Worm (Caenorhabditis elegans) whole organism, late embryonic: Measurements from ENCODE around the gene mab-21.

ENCODE experiments used
- C38D4.7 ChIP-seq: fragments of 200-800 bp; sonication (Bioruptor generic); optimal IDR thresholded peaks from 2 replicates; lab custom pipeline; 2018; ENCODE audit warnings: mild to moderate bottlenecking, missing genetic modification characterization, moderate library complexity, missing compliant biosample characterization
- F13H6.1 ChIP-seq: sonication (generic microtip); optimal IDR thresholded peaks from 2 replicates; lab custom pipeline; 2016; ENCODE audit warnings: missing genetic modification characterization, missing compliant biosample characterization
- K02D7.2 ChIP-seq: sonication (generic microtip); optimal IDR thresholded peaks from 2 replicates; lab custom pipeline; 2017; ENCODE audit warnings: mild to moderate bottlenecking, missing genetic modification characterization, missing compliant biosample characterization
- K09A11.1 ChIP-seq: sonication (generic microtip); optimal IDR thresholded peaks from 2 replicates; lab custom pipeline; 2017; ENCODE audit warnings: antibody characterized with exemption, mild to moderate bottlenecking, missing genetic modification characterization, missing compliant biosample characterization; ENCODE audit not compliant: insufficient read depth
- T23F11.4 ChIP-seq: fragments of 200-800 bp; sonication (Bioruptor generic); optimal IDR thresholded peaks from 2 replicates; lab custom pipeline; 2018; ENCODE audit warnings: mild to moderate bottlenecking, missing genetic modification characterization, missing compliant biosample characterization
- ahr-1 ChIP-seq: sonication (generic microtip); optimal IDR thresholded peaks from 2 replicates; lab custom pipeline; 2016; ENCODE audit warnings: missing genetic modification characterization, missing compliant biosample characterization
- ama-1 ChIP-seq: fragments of 150-350 bp; optimal IDR thresholded peaks from 2 replicates; lab custom pipeline; 2014
- ceh-14 ChIP-seq: sonication (generic microtip); optimal IDR thresholded peaks from 2 replicates; lab custom pipeline; 2016; ENCODE audit warnings: missing genotype, missing genetic modification characterization, missing compliant biosample characterization
- ceh-18 ChIP-seq: sonication (generic microtip); optimal IDR thresholded peaks from 2 replicates; lab custom pipeline; 2016; ENCODE audit warnings: missing genetic modification characterization, missing compliant biosample characterization
- ceh-19 ChIP-seq: fragments of 200-800 bp; sonication (Bioruptor generic); optimal IDR thresholded peaks from 2 replicates; lab custom pipeline; 2018; ENCODE audit warnings: mild to moderate bottlenecking, missing genetic modification characterization, missing compliant biosample characterization
- ceh-2 ChIP-seq: sonication (generic microtip); optimal IDR thresholded peaks from 2 replicates; lab custom pipeline; 2016; ENCODE audit warnings: missing genotype, missing genetic modification characterization, missing compliant biosample characterization
- ceh-22 ChIP-seq: sonication (generic microtip); optimal IDR thresholded peaks from 2 replicates; lab custom pipeline; 2017; ENCODE audit warnings: missing biosample characterization, missing genetic modification characterization
- ceh-24 ChIP-seq: sonication (generic microtip); optimal IDR thresholded peaks from 2 replicates; lab custom pipeline; 2016; ENCODE audit warnings: mild to moderate bottlenecking, missing genetic modification characterization, missing compliant biosample characterization
- ceh-30 ChIP-seq: fragments of 150-350 bp; optimal IDR thresholded peaks from 2 replicates; lab custom pipeline; 2014; ENCODE audit warnings: missing biosample characterization, missing genetic modification characterization
- ceh-34 ChIP-seq: sonication (generic microtip); optimal IDR thresholded peaks from 2 replicates; lab custom pipeline; 2016; ENCODE audit warnings: mild to moderate bottlenecking, missing genetic modification characterization, missing compliant biosample characterization
- ceh-45 ChIP-seq: fragments of 200-800 bp; sonication (Bioruptor generic); IDR thresholded peaks from 2 replicates; pipeline ENCODE4 v1.3.6; 2022; ENCODE audit warnings: missing genetic modification reagents, missing genetic modification characterization, missing compliant biosample characterization
- ceh-6 ChIP-seq: fragments of 200-800 bp; sonication (Bioruptor generic); optimal IDR thresholded peaks from 2 replicates; lab custom pipeline; 2018; ENCODE audit warnings: mild to moderate bottlenecking, missing genetic modification characterization, missing compliant biosample characterization
- ceh-9 ChIP-seq: sonication (generic microtip); optimal IDR thresholded peaks from 2 replicates; lab custom pipeline; 2016; ENCODE audit warnings: mild to moderate bottlenecking, missing genetic modification characterization, inconsistent platforms, missing compliant biosample characterization
- dmd-4 ChIP-seq: sonication (generic microtip); optimal IDR thresholded peaks from 2 replicates; lab custom pipeline; 2016; ENCODE audit warnings: borderline replicate concordance, missing genetic modification characterization, missing compliant biosample characterization
- elt-2 ChIP-seq: sonication (generic microtip); optimal IDR thresholded peaks from 2 replicates; lab custom pipeline; 2016; ENCODE audit warnings: missing genetic modification reagents, missing genetic modification characterization, missing compliant biosample characterization
- elt-4 ChIP-seq: sonication (generic microtip); optimal IDR thresholded peaks from 2 replicates; lab custom pipeline; 2016; ENCODE audit warnings: missing genetic modification characterization, missing compliant biosample characterization
- ets-4 ChIP-seq: sonication (generic microtip); optimal IDR thresholded peaks from 2 replicates; lab custom pipeline; 2016; ENCODE audit warnings: missing genetic modification characterization, missing compliant biosample characterization
- fax-1 ChIP-seq: sonication (generic microtip); optimal IDR thresholded peaks from 2 replicates; lab custom pipeline; 2016; ENCODE audit warnings: missing genotype, missing genetic modification characterization, missing compliant biosample characterization
- fkh-6 ChIP-seq: sonication (generic microtip); optimal IDR thresholded peaks from 2 replicates; lab custom pipeline; 2016; ENCODE audit warnings: missing genetic modification characterization, missing compliant biosample characterization
- gmeb-2 ChIP-seq: sonication (generic microtip); optimal IDR thresholded peaks from 2 replicates; lab custom pipeline; 2016; ENCODE audit warnings: missing genetic modification characterization, inconsistent platforms, missing compliant biosample characterization
- hlh-13 ChIP-seq: fragments of 200-800 bp; sonication (Bioruptor generic); optimal IDR thresholded peaks from 2 replicates; lab custom pipeline; 2018; ENCODE audit warnings: mild to moderate bottlenecking, missing genetic modification characterization, missing compliant biosample characterization
- hlh-15 ChIP-seq: sonication (generic microtip); optimal IDR thresholded peaks from 2 replicates; lab custom pipeline; 2016; ENCODE audit warnings: missing genetic modification characterization, missing compliant biosample characterization
- hlh-30 ChIP-seq: sonication (generic microtip); optimal IDR thresholded peaks from 2 replicates; lab custom pipeline; 2017; ENCODE audit warnings: antibody characterized with exemption, missing genetic modification characterization, missing compliant biosample characterization; ENCODE audit not compliant: insufficient read depth
- hlh-6 ChIP-seq: sonication (generic microtip); optimal IDR thresholded peaks from 2 replicates; lab custom pipeline; 2016; ENCODE audit warnings: missing genotype, missing genetic modification characterization, missing compliant biosample characterization
- hlh-8 ChIP-seq: sonication (generic microtip); optimal IDR thresholded peaks from 2 replicates; lab custom pipeline; 2016; ENCODE audit warnings: missing genotype, missing genetic modification characterization, missing compliant biosample characterization
- lim-6 ChIP-seq: sonication (generic microtip); optimal IDR thresholded peaks from 2 replicates; lab custom pipeline; 2016; ENCODE audit warnings: missing genetic modification characterization, missing compliant biosample characterization
- mec-3 ChIP-seq: sonication (generic microtip); optimal IDR thresholded peaks from 2 replicates; lab custom pipeline; 2016; ENCODE audit warnings: borderline replicate concordance, missing genetic modification characterization, missing compliant biosample characterization
- nhr-11 ChIP-seq: fragments of 150-350 bp; optimal IDR thresholded peaks from 2 replicates; lab custom pipeline; 2014; ENCODE audit warnings: missing biosample characterization, missing genetic modification characterization
- nhr-232 ChIP-seq: sonication (generic microtip); optimal IDR thresholded peaks from 2 replicates; lab custom pipeline; 2016; ENCODE audit warnings: missing genetic modification characterization, missing compliant biosample characterization
- odd-2 ChIP-seq: sonication (generic microtip); optimal IDR thresholded peaks from 2 replicates; lab custom pipeline; 2017; ENCODE audit warnings: antibody characterized with exemption, mild to moderate bottlenecking, missing genetic modification characterization, missing compliant biosample characterization
- pag-3 ChIP-seq: sonication (generic microtip); optimal IDR thresholded peaks from 2 replicates; lab custom pipeline; 2016; ENCODE audit warnings: missing compliant biosample characterization, missing genetic modification characterization, borderline replicate concordance
- pat-9 ChIP-seq: fragments of 200-800 bp; sonication (Bioruptor generic); optimal IDR thresholded peaks from 2 replicates; lab custom pipeline; 2018; ENCODE audit warnings: mild to moderate bottlenecking, missing genetic modification characterization, moderate library complexity, missing compliant biosample characterization
- pax-1 ChIP-seq: fragments of 150-350 bp; optimal IDR thresholded peaks from 2 replicates; lab custom pipeline; 2014; ENCODE audit warnings: missing biosample characterization, missing genetic modification characterization
- pha-2 ChIP-seq: sonication (generic microtip); optimal IDR thresholded peaks from 2 replicates; lab custom pipeline; 2017; ENCODE audit warnings: mild to moderate bottlenecking, missing genetic modification characterization, missing compliant biosample characterization
- pha-4 ChIP-seq: fragments of 150-350 bp; optimal IDR thresholded peaks from 2 replicates; lab custom pipeline; 2018; ENCODE audit warnings: missing biosample characterization, missing genetic modification reagents, missing genetic modification characterization
- pqm-1 ChIP-seq: sonication (generic microtip); optimal IDR thresholded peaks from 2 replicates; lab custom pipeline; 2016; ENCODE audit warnings: missing genetic modification characterization, missing compliant biosample characterization
- pros-1 ChIP-seq: fragments of 150-350 bp; optimal IDR thresholded peaks from 2 replicates; lab custom pipeline; 2014; ENCODE audit warnings: missing biosample characterization, missing genetic modification reagents, missing genetic modification characterization
- ref-2 ChIP-seq: sonication (generic microtip); optimal IDR thresholded peaks from 2 replicates; lab custom pipeline; 2016; ENCODE audit warnings: missing genetic modification characterization, missing compliant biosample characterization
- rnt-1 ChIP-seq: sonication (generic microtip); optimal IDR thresholded peaks from 2 replicates; lab custom pipeline; 2016; ENCODE audit warnings: missing genetic modification characterization, missing compliant biosample characterization
- sdc-2 ChIP-seq: sonication (generic microtip); optimal IDR thresholded peaks from 2 replicates; lab custom pipeline; 2016; ENCODE audit warnings: missing genotype, missing genetic modification characterization, missing compliant biosample characterization
- sox-4 ChIP-seq: sonication (generic microtip); optimal IDR thresholded peaks from 2 replicates; lab custom pipeline; 2017; ENCODE audit warnings: mild to moderate bottlenecking, missing genetic modification characterization, inconsistent platforms, missing compliant biosample characterization
- syd-9 ChIP-seq: sonication (generic microtip); optimal IDR thresholded peaks from 2 replicates; lab custom pipeline; 2016; ENCODE audit warnings: mild to moderate bottlenecking, missing genetic modification characterization, moderate library complexity, missing compliant biosample characterization
- tbx-2 ChIP-seq: sonication (generic microtip); optimal IDR thresholded peaks from 2 replicates; lab custom pipeline; 2016; ENCODE audit warnings: missing genetic modification characterization, missing compliant biosample characterization
- tbx-7 ChIP-seq: sonication (generic microtip); optimal IDR thresholded peaks from 2 replicates; lab custom pipeline; 2016; ENCODE audit warnings: missing genotype, missing genetic modification characterization, missing compliant biosample characterization
- ttx-3 ChIP-seq: sonication (generic microtip); optimal IDR thresholded peaks from 2 replicates; lab custom pipeline; 2016; ENCODE audit warnings: missing genetic modification reagents, missing genetic modification characterization, missing compliant biosample characterization
- unc-3 ChIP-seq, 2 experiments: fragments of 200-800 bp in 1 of 2; sonication (Bioruptor generic) in 1 of 2; sonication (generic microtip) in 1 of 2; conservative IDR thresholded peaks in 1 of 2; optimal IDR thresholded peaks in 1 of 2; 2 replicates each; pipeline versions ENCODE4 v1.3.6 to Lab custom; 2016 to 2022; ENCODE audit warnings: missing compliant biosample characterization in 2 of 2, missing genetic modification characterization in 2 of 2, missing genetic modification reagents in 1 of 2
- unc-42 ChIP-seq: sonication (generic microtip); optimal IDR thresholded peaks from 2 replicates; lab custom pipeline; 2016; ENCODE audit warnings: missing genotype, missing genetic modification characterization, missing compliant biosample characterization
- ztf-16 ChIP-seq: sonication (generic microtip); optimal IDR thresholded peaks from 2 replicates; lab custom pipeline; 2017; ENCODE audit warnings: missing genetic modification characterization, missing compliant biosample characterization

mab-21 gene

DNA sequence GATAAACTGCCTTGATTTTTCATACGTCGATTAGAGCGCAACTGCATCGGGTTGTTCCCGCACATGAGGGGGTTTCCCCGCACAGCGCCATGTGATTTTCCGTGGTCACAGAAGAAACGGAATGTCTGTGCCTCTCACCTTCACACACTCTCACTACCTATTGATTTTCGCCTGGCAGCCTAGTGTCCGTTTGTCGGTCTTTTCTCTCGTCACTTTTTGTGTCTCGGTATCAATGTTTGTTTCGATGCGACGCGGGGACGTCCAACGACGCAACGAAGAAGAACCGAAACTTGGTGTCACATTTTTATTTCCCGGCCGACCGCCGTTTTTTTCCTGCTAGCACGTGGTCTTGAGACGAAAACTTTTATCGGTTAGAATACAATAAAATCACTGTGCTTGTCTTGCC is 48.8 kb downstream of the mab-21 start:
- TF ChIP-seq ceh-34 (tag; lab: Kevin White, UChicago): peak; percentile 83
- TF ChIP-seq hlh-8 (tag; lab: Kevin White, UChicago): peak; percentile 63
- TF ChIP-seq F13H6.1 (tag; lab: Kevin White, UChicago): peak; percentile 85
- peak; percentile 63 for TF ChIP-seq ceh-2 (tag; lab: Kevin White, UChicago)
- no peak for TF ChIP-seq nhr-11 (tag; lab: Kevin White, UChicago)
- no peak for TF ChIP-seq pha-4 (tag; lab: Kevin White, UChicago)
- no peak for TF ChIP-seq tbx-7
- no peak for TF ChIP-seq nhr-232
- TF ChIP-seq syd-9 (tag; lab: Kevin White, UChicago): no peak
- TF ChIP-seq ahr-1 (tag; lab: Kevin White, UChicago): no peak
- peak; percentile 87 for TF ChIP-seq pqm-1 (tag; lab: Kevin White, UChicago)
- TF ChIP-seq mec-3 (tag; lab: Kevin White, UChicago): no peak
- peak; percentile 65 for TF ChIP-seq T23F11.4 (GFP tag; lab: Kevin White, UChicago)
- TF ChIP-seq fkh-6: no peak
- no peak for TF ChIP-seq hlh-15 (tag; lab: Kevin White, UChicago)
- TF ChIP-seq ztf-16 (tag; lab: Kevin White, UChicago): no peak
- no peak for TF ChIP-seq hlh-6
- TF ChIP-seq rnt-1 (tag; lab: Kevin White, UChicago): peak; percentile 86
- no peak for TF ChIP-seq odd-2 (tag; lab: Kevin White, UChicago)
- TF ChIP-seq sox-4: no peak
- no peak for TF ChIP-seq pag-3
- TF ChIP-seq hlh-13 (GFP tag; lab: Kevin White, UChicago): no peak
- TF ChIP-seq K09A11.1 (tag; lab: Kevin White, UChicago): peak; percentile 43
- no peak for TF ChIP-seq ama-1 (lab: Kevin White, UChicago)
- TF ChIP-seq ttx-3 (tag; lab: Kevin White, UChicago): no peak
- TF ChIP-seq tbx-2 (tag; lab: Kevin White, UChicago): peak; percentile 91
- TF ChIP-seq lim-6 (tag; lab: Kevin White, UChicago): no peak
- TF ChIP-seq ceh-19 (GFP tag; lab: Kevin White, UChicago): peak; percentile 7
- peak; percentile 76 for TF ChIP-seq elt-2 (tag; lab: Kevin White, UChicago)
- TF ChIP-seq fax-1 (tag; lab: Kevin White, UChicago): no peak
- peak; percentile 99 for TF ChIP-seq hlh-30 (tag; lab: Kevin White, UChicago)
- TF ChIP-seq ceh-14: peak; percentile 32
- TF ChIP-seq pha-2 (tag; lab: Kevin White, UChicago): no peak
- TF ChIP-seq ceh-18: peak; percentile 96
- TF ChIP-seq C38D4.7 (GFP tag; lab: Kevin White, UChicago): no peak
- TF ChIP-seq ets-4 (tag; lab: Kevin White, UChicago): peak; percentile 93
- no peak for TF ChIP-seq K02D7.2 (tag; lab: Kevin White, UChicago)
- peak; percentile 53 for TF ChIP-seq pax-1 (tag; lab: Kevin White, UChicago)
- TF ChIP-seq ceh-22 (tag; lab: Kevin White, UChicago): no peak
- TF ChIP-seq pros-1 (tag; lab: Kevin White, UChicago): peak; percentile 40
- TF ChIP-seq elt-4 (tag; lab: Kevin White, UChicago): no peak
- peak; percentile 65 for TF ChIP-seq unc-42
- peak; percentile 86 for TF ChIP-seq ref-2
- no peak for TF ChIP-seq ceh-30 (tag; lab: Kevin White, UChicago)
- peak; percentile 24 for TF ChIP-seq pat-9 (tag; lab: Kevin White, UChicago)
- no peak for TF ChIP-seq ceh-45 (GFP tag; lab: Robert Waterston, UW)
- no peak for TF ChIP-seq ceh-24
- TF ChIP-seq sdc-2 (tag; lab: Kevin White, UChicago): no peak
- TF ChIP-seq unc-3 (GFP tag; conservative IDR thresholded peaks at IDR 0.05; lab: Robert Waterston, UW): no peak
- TF ChIP-seq unc-3 (tag; optimal IDR thresholded peaks at IDR 0.05; lab: Kevin White, UChicago): no peak
- TF ChIP-seq gmeb-2: no peak
- TF ChIP-seq ceh-6: no peak
- TF ChIP-seq ceh-9: no peak
- TF ChIP-seq dmd-4 (tag; lab: Kevin White, UChicago): no peak
